Worm (Caenorhabditis elegans) whole organism, L4 larva: ENCODE measurements around the gene T04C10.3.
A peak's percentile ranks its signal among the peaks of the same experiment; 100 is the strongest.

ENCODE experiments used
- ama-1 ChIP-seq: fragments of 150-350 bp; optimal IDR thresholded peaks from 2 replicates; lab custom pipeline; 2014; ENCODE audit warnings: inconsistent platforms, mixed read lengths
- arid-1 ChIP-seq: fragments of 200-800 bp; sonication (Bioruptor generic); conservative IDR thresholded peaks from 2 replicates; pipeline ENCODE4 v1.3.6; 2022; ENCODE audit warnings: missing genetic modification reagents, missing genetic modification characterization, missing compliant biosample characterization
- ctbp-1 ChIP-seq: fragments of 200-800 bp; sonication (Bioruptor generic); IDR thresholded peaks from 2 replicates; pipeline ENCODE4 v1.3.6; 2022; ENCODE audit warnings: missing genetic modification reagents, missing genetic modification characterization, missing compliant biosample characterization
- fkh-10 ChIP-seq: fragments of 150-350 bp; optimal IDR thresholded peaks from 2 replicates; lab custom pipeline; 2014; ENCODE audit warnings: missing biosample characterization, missing genetic modification reagents, missing genetic modification characterization
- jun-1 ChIP-seq: fragments of 150-350 bp; optimal IDR thresholded peaks from 2 replicates; lab custom pipeline; 2014; ENCODE audit warnings: missing biosample characterization, missing genetic modification reagents, missing genetic modification characterization
- mep-1 ChIP-seq: fragments of 150-350 bp; sonication (generic microtip); optimal IDR thresholded peaks from 3 replicates; lab custom pipeline; 2014; ENCODE audit warnings: missing biosample characterization, missing genetic modification characterization
- nhr-11 ChIP-seq: fragments of 150-350 bp; optimal IDR thresholded peaks from 2 replicates; lab custom pipeline; 2014; ENCODE audit warnings: missing biosample characterization, missing genetic modification characterization
- nhr-237 ChIP-seq: sonication (generic microtip); optimal IDR thresholded peaks from 2 replicates; lab custom pipeline; 2017; ENCODE audit warnings: missing biosample characterization, missing genetic modification characterization
- nhr-25 ChIP-seq: sonication (generic microtip); optimal IDR thresholded peaks from 2 replicates; lab custom pipeline; 2017; ENCODE audit warnings: missing genetic modification characterization, mild to moderate bottlenecking, missing compliant biosample characterization, antibody characterized with exemption, moderate library complexity, borderline replicate concordance; ENCODE audit not compliant: insufficient read depth
- saeg-2 ChIP-seq: fragments of 200-800 bp; sonication (Bioruptor generic); IDR thresholded peaks from 2 replicates; pipeline ENCODE4 v1.3.6; 2022; ENCODE audit warnings: missing genetic modification reagents, missing genetic modification characterization, missing compliant biosample characterization
- tra-1 ChIP-seq: fragments of 200-800 bp; sonication (Bioruptor generic); IDR thresholded peaks from 2 replicates; pipeline ENCODE4 v1.3.6; 2022; ENCODE audit warnings: missing genetic modification reagents, missing genetic modification characterization, missing compliant biosample characterization
- unc-130 ChIP-seq: sonication (generic microtip); optimal IDR thresholded peaks from 2 replicates; lab custom pipeline; 2016; ENCODE audit warnings: missing genetic modification reagents, missing genetic modification characterization, missing compliant biosample characterization

DNA sequence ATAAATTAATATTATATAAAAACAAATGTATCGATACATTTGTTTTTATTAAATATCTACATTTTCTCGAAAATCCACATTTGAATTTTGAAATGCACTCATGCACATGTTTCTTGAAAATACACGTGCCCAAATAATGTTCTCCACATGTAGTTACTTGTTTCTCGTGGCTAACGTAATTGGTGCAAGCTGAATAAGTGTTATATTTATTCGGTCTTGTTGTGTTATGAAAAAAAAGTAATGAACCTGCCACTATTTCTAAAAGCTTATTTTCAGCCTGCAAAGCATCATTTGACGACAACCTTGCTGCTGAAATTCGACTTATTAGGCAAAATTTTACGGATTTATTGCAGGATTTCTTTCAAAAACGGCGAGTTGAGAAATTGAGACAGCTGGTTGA is 1.2 kb downstream of the T04C10.3 start:
- TF ChIP-seq ama-1 (lab: Kevin White, UChicago) (no peak), fkh-10 (GFP tag; lab: Kevin White, UChicago) (peak; percentile 57), saeg-2 (no peak), arid-1 (GFP tag; lab: Robert Waterston, UW) (no peak), nhr-237 (tag; lab: Kevin White, UChicago) (no peak), unc-130 (GFP tag; lab: Kevin White, UChicago) (no peak), ctbp-1 (no peak), nhr-11 (tag; lab: Kevin White, UChicago) (peak; percentile 59), jun-1 (tag; lab: Kevin White, UChicago) (peak; percentile 52), tra-1 (GFP tag; lab: Robert Waterston, UW) (0 out of 2 replicates have a peak, but pooled peaks have one; percentile 12), mep-1 (tag; lab: Kevin White, UChicago) (peak; percentile 89), nhr-25 (tag; lab: Kevin White, UChicago) (peak; percentile 37)
